Worm (Caenorhabditis elegans) whole organism, early embryonic: ENCODE data around the gene spe-44.

Experiments
- B0310.2 ChIP-seq: sonication (generic microtip); optimal IDR thresholded peaks from 2 replicates; lab custom pipeline; 2016; ENCODE audit warnings: mild to moderate bottlenecking, missing genetic modification characterization, missing compliant biosample characterization
- ama-1 ChIP-seq: fragments of 150-350 bp; optimal IDR thresholded peaks from 2 replicates; lab custom pipeline; 2014
- ceh-13 ChIP-seq: fragments of 200-800 bp; sonication (Bioruptor generic); optimal IDR thresholded peaks from 2 replicates; lab custom pipeline; 2018; ENCODE audit warnings: mild to moderate bottlenecking, missing genetic modification characterization, missing compliant biosample characterization
- ceh-36 ChIP-seq: sonication (generic microtip); optimal IDR thresholded peaks from 2 replicates; lab custom pipeline; 2016; ENCODE audit warnings: missing genetic modification characterization, inconsistent platforms, missing compliant biosample characterization
- ets-7 ChIP-seq: sonication (generic microtip); optimal IDR thresholded peaks from 2 replicates; lab custom pipeline; 2016; ENCODE audit warnings: missing genotype, missing genetic modification characterization, missing compliant biosample characterization
- flt-1 ChIP-seq: fragments of 200-800 bp; sonication (Bioruptor generic); IDR thresholded peaks from 2 replicates; pipeline ENCODE4 v1.3.6; 2022; ENCODE audit warnings: missing genetic modification characterization, missing compliant biosample characterization
- hnd-1 ChIP-seq: sonication (generic microtip); optimal IDR thresholded peaks from 2 replicates; lab custom pipeline; 2016; ENCODE audit warnings: missing genetic modification characterization, missing compliant biosample characterization
- pes-1 ChIP-seq: fragments of 200-800 bp; sonication (Bioruptor generic); IDR thresholded peaks from 2 replicates; pipeline ENCODE4 v1.3.6; 2022; ENCODE audit warnings: missing genetic modification reagents, missing genetic modification characterization, missing compliant biosample characterization
- scrt-1 ChIP-seq: fragments of 200-800 bp; sonication (Bioruptor generic); IDR thresholded peaks from 2 replicates; pipeline ENCODE4 v1.3.6; 2022; ENCODE audit warnings: missing genetic modification characterization, missing compliant biosample characterization
- sea-1 ChIP-seq: fragments of 200-800 bp; sonication (Bioruptor generic); conservative IDR thresholded peaks from 2 replicates; pipeline ENCODE4 v1.3.6; 2022; ENCODE audit warnings: missing genetic modification characterization, missing compliant biosample characterization
- tbx-11 ChIP-seq: fragments of 200-800 bp; sonication (Bioruptor generic); IDR thresholded peaks from 2 replicates; pipeline ENCODE4 v1.3.6; 2022; ENCODE audit warnings: missing genetic modification characterization, missing compliant biosample characterization
- tbx-37 ChIP-seq: fragments of 200-800 bp; sonication (Bioruptor generic); conservative IDR thresholded peaks from 2 replicates; pipeline ENCODE4 v1.3.6; 2022; ENCODE audit warnings: missing genetic modification reagents, missing genetic modification characterization, missing compliant biosample characterization
- tra-4 ChIP-seq: sonication (generic microtip); optimal IDR thresholded peaks from 2 replicates; lab custom pipeline; 2017; ENCODE audit warnings: missing genetic modification characterization, missing compliant biosample characterization

DNA sequence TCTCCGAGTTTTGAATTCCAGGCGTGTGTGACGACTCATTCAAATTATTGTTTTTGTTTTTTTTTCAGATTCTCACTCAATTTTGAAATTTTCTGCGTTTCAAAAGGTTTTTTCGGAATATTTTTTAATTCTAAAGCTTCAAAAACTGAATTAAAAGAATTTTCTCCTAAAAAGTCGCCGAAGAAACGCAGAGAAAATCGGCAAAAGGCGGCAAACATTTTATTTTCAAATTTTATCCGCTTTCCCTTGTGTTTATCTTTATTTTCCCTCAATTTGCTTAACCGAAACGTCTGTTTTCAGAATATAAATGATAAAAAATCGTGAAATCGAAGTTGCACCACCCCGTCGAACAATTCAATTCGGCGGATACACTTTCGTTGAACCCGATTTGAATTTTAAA, 36.5 kb upstream of the spe-44 start, which contains the start of gene him-6:
- TF ChIP-seq ceh-36 (tag; lab: Kevin White, UChicago) (no peak), sea-1 (GFP tag; lab: Robert Waterston, UW) (no peak), ama-1 (no peak), pes-1 (no peak), ets-7 (tag; lab: Kevin White, UChicago) (no peak), flt-1 (no peak), tra-4 (no peak), tbx-37 (GFP tag; lab: Robert Waterston, UW) (no peak), ceh-13 (GFP tag; lab: Kevin White, UChicago) (no peak), tbx-11 (GFP tag; lab: Robert Waterston, UW) (no peak), hnd-1 (tag; lab: Kevin White, UChicago) (no peak), B0310.2 (tag; lab: Kevin White, UChicago) (no peak), scrt-1 (GFP tag; lab: Robert Waterston, UW) (no peak)
